Worm (Caenorhabditis elegans) whole organism, early embryonic: ENCODE data around the gene D2024.1.
"Not testable (repeated sequence)": the region's sequence is repeated elsewhere in the genome, so short reads cannot be mapped to it uniquely, and the experiment has no call there.

Experiments
- B0310.2 ChIP-seq: sonication (generic microtip); optimal IDR thresholded peaks from 2 replicates; lab custom pipeline; 2016; ENCODE audit warnings: mild to moderate bottlenecking, missing genetic modification characterization, missing compliant biosample characterization
- F13C5.2 ChIP-seq: sonication (generic microtip); optimal IDR thresholded peaks from 2 replicates; lab custom pipeline; 2017; ENCODE audit warnings: mild to moderate bottlenecking, missing genetic modification characterization, inconsistent platforms, missing compliant biosample characterization
- aly-1 ChIP-seq: sonication (generic microtip); optimal IDR thresholded peaks from 2 replicates; lab custom pipeline; 2016; ENCODE audit warnings: missing genetic modification characterization, missing compliant biosample characterization
- ama-1 ChIP-seq: fragments of 150-350 bp; optimal IDR thresholded peaks from 2 replicates; lab custom pipeline; 2014
- ceh-13 ChIP-seq: fragments of 200-800 bp; sonication (Bioruptor generic); optimal IDR thresholded peaks from 2 replicates; lab custom pipeline; 2018; ENCODE audit warnings: mild to moderate bottlenecking, missing genetic modification characterization, missing compliant biosample characterization
- ceh-36 ChIP-seq: sonication (generic microtip); optimal IDR thresholded peaks from 2 replicates; lab custom pipeline; 2016; ENCODE audit warnings: missing genetic modification characterization, inconsistent platforms, missing compliant biosample characterization
- ets-7 ChIP-seq: sonication (generic microtip); optimal IDR thresholded peaks from 2 replicates; lab custom pipeline; 2016; ENCODE audit warnings: missing genotype, missing genetic modification characterization, missing compliant biosample characterization
- flt-1 ChIP-seq: fragments of 200-800 bp; sonication (Bioruptor generic); IDR thresholded peaks from 2 replicates; pipeline ENCODE4 v1.3.6; 2022; ENCODE audit warnings: missing genetic modification characterization, missing compliant biosample characterization
- hmbx-1 ChIP-seq: sonication (generic microtip); optimal IDR thresholded peaks from 2 replicates; lab custom pipeline; 2016; ENCODE audit warnings: mild to moderate bottlenecking, missing genetic modification characterization, missing compliant biosample characterization
- hmg-4 ChIP-seq: fragments of 200-800 bp; sonication (Bioruptor generic); optimal IDR thresholded peaks from 2 replicates; lab custom pipeline; 2018; ENCODE audit warnings: mild to moderate bottlenecking, missing genetic modification characterization, missing compliant biosample characterization
- hnd-1 ChIP-seq: sonication (generic microtip); optimal IDR thresholded peaks from 2 replicates; lab custom pipeline; 2016; ENCODE audit warnings: missing genetic modification characterization, missing compliant biosample characterization
- pes-1 ChIP-seq: fragments of 200-800 bp; sonication (Bioruptor generic); IDR thresholded peaks from 2 replicates; pipeline ENCODE4 v1.3.6; 2022; ENCODE audit warnings: missing genetic modification reagents, missing genetic modification characterization, missing compliant biosample characterization
- scrt-1 ChIP-seq: fragments of 200-800 bp; sonication (Bioruptor generic); IDR thresholded peaks from 2 replicates; pipeline ENCODE4 v1.3.6; 2022; ENCODE audit warnings: missing genetic modification characterization, missing compliant biosample characterization
- sea-1 ChIP-seq: fragments of 200-800 bp; sonication (Bioruptor generic); conservative IDR thresholded peaks from 2 replicates; pipeline ENCODE4 v1.3.6; 2022; ENCODE audit warnings: missing genetic modification characterization, missing compliant biosample characterization
- tbx-11 ChIP-seq: fragments of 200-800 bp; sonication (Bioruptor generic); IDR thresholded peaks from 2 replicates; pipeline ENCODE4 v1.3.6; 2022; ENCODE audit warnings: missing genetic modification characterization, missing compliant biosample characterization
- tbx-37 ChIP-seq: fragments of 200-800 bp; sonication (Bioruptor generic); conservative IDR thresholded peaks from 2 replicates; pipeline ENCODE4 v1.3.6; 2022; ENCODE audit warnings: missing genetic modification reagents, missing genetic modification characterization, missing compliant biosample characterization
- tra-4 ChIP-seq: sonication (generic microtip); optimal IDR thresholded peaks from 2 replicates; lab custom pipeline; 2017; ENCODE audit warnings: missing genetic modification characterization, missing compliant biosample characterization

The D2024.1 gene

DNA sequence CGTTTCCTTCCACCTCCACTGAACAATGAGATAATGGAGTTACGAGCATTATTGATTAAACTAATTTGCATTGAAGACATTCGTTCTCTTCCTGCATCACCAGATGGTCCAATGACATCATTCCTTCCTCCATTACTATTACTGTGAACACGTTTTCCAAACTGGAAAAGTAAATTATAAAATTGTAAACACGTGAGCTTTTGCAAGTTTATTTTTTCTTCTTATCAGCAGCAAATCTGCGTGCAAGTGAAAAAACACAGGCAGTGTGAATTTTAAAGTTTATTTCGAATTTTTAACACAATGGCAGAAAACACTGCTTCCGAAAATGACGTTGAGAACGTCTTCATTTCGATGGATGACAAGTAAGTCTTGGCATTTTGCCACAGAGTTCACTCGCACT, at the start of gene D2024.1:
Gene D2024.1 (plus strand): TSS at position 301 of the 400 bp plus-strand sequence.
- TF ChIP-seq hmbx-1 (tag; lab: Kevin White, UChicago); scrt-1 (GFP tag; lab: Robert Waterston, UW); pes-1: not testable (repeated sequence)

DNA sequence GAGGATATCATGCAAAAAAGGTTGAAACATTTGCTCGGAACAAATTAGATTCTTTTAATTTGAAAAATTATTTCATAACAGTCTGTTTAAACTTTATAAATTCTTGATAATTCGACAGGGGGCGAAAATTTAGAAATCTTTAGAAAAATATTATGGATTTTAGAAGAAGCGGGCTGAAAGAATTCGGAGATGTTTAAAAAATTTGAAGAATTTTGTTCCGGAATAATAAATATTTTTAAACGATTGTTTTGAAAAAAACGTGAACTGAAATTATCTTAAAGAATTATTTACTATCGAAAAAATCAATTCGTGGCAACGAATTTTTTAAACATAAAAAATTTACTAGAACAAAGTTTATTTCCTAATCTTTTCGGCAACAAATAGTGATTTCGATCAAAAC, 43.6 kb upstream of the D2024.1 start, which contains the start of gene R13A1.3:
Gene R13A1.3 (plus strand): TSS at position 301 of the 400 bp plus-strand sequence.
- TF ChIP-seq hmg-4 (GFP tag; lab: Kevin White, UChicago) (no peak), hmbx-1 (tag; lab: Kevin White, UChicago) (no peak), aly-1 (no peak), tra-4 (tag; lab: Kevin White, UChicago) (no peak)

DNA sequence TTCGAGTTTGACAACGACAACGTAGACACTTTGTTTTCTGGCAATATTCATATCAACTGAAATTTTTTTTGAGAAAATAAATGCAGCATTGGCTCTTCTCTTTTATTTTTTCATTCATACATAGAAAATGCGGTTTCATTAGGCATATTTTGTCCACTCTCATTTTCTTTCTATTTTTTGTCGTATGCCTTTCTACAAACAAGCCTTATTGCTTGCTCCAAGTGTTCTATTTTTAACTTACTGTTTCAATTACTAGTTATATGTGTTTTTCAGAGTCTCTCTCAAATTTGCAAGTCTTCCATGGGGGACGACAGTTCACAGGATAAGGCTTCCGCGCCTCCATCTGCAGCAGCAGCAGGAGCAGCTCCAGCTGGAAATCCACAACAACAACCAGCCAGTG, 41.4 kb upstream of the D2024.1 start, which contains the start of gene kcc-1:
Gene kcc-1 (plus strand): TSS at position 301 of the 400 bp plus-strand sequence.
- TF ChIP-seq aly-1 (no peak), ama-1 (lab: Kevin White, UChicago) (no peak), flt-1 (no peak), tbx-37 (GFP tag; lab: Robert Waterston, UW) (no peak), B0310.2 (tag; lab: Kevin White, UChicago) (no peak), tra-4 (tag; lab: Kevin White, UChicago) (no peak)

DNA sequence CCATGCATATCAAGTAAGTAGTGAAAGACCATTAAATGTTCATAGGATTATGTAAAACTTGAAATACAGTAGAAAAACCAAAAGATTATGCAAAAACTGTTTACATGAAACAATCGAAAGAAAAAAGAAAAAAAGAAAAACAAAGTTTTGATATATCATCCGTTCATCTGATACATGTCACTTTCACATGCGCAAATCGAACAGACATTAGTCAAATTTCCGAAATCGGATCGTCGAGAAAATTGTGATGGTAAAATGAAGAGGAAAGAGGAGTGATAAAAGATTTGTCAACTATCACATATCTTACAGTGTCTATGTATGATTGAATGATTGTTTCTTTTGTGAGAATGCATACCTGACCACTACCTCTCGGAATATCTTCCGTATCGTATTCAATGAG, 38.4 kb upstream of the D2024.1 start:
- TF ChIP-seq B0310.2 (tag; lab: Kevin White, UChicago) (no peak), sea-1 (GFP tag; lab: Robert Waterston, UW) (no peak), ama-1 (lab: Kevin White, UChicago) (no peak), F13C5.2 (tag; lab: Kevin White, UChicago) (no peak), tbx-37 (GFP tag; lab: Robert Waterston, UW) (no peak), aly-1 (no peak), tbx-11 (GFP tag; lab: Robert Waterston, UW) (no peak), ets-7 (tag; lab: Kevin White, UChicago) (no peak)

DNA sequence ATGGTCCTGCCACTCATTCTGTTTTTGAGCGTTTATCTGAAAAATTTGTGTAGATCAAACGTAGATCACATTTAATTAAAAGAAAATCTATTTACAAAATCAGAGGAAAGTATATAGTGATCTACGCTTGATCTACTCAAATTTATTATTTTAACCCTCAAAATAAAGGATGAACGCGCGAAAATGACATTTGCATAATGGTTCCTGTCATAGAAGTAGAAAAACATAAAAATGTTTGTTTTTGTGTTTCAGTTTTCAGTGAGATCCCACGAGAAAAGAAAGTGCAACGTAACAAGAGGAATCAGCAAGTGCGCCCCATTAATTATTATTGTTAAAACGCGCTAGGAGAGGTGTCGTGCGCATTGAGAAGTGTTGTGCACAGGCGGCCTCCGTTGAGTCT, 36.0 kb upstream of the D2024.1 start:
- TF ChIP-seq B0310.2 (tag; lab: Kevin White, UChicago) (no peak), ceh-13 (GFP tag; lab: Kevin White, UChicago) (no peak), hmbx-1 (tag; lab: Kevin White, UChicago) (no peak), F13C5.2 (tag; lab: Kevin White, UChicago) (no peak), ama-1 (lab: Kevin White, UChicago) (no peak), hnd-1 (no peak), hmg-4 (GFP tag; lab: Kevin White, UChicago) (no peak), ceh-36 (no peak), aly-1 (no peak), ets-7 (tag; lab: Kevin White, UChicago) (no peak), tbx-37 (GFP tag; lab: Robert Waterston, UW) (no peak), scrt-1 (GFP tag; lab: Robert Waterston, UW) (no peak), tbx-11 (GFP tag; lab: Robert Waterston, UW) (no peak), tra-4 (tag; lab: Kevin White, UChicago) (no peak), flt-1 (no peak), sea-1 (GFP tag; lab: Robert Waterston, UW) (no peak)

DNA sequence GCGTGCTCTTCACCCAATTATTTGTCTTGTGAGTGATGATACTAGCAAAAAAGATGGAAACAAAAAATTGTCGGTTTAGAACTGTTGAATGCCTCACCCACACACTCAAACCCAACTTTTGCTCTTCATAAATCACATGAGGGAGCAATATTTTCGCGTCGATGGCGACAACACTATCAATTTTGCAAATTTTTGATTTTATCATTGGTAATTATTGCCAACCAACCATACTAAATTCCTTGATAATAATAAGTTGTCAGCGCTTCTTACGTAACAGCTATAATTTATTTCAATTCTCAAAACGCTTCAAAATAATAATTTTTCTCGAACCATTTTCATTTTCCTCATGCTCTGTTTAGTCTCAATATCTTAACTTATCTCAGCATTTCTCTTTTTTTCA, 34.6 kb upstream of the D2024.1 start:
- TF ChIP-seq pes-1 = no peak
- no peak for TF ChIP-seq F13C5.2 (tag; lab: Kevin White, UChicago)
- TF ChIP-seq B0310.2 (tag; lab: Kevin White, UChicago) = no peak
- TF ChIP-seq tra-4 (tag; lab: Kevin White, UChicago) = no peak
- no peak for TF ChIP-seq tbx-37 (GFP tag; lab: Robert Waterston, UW)
- no peak for TF ChIP-seq hnd-1
- TF ChIP-seq ceh-13 (GFP tag; lab: Kevin White, UChicago) = no peak
- no peak for TF ChIP-seq scrt-1 (GFP tag; lab: Robert Waterston, UW)
- TF ChIP-seq sea-1 (GFP tag; lab: Robert Waterston, UW) = no peak
- no peak for TF ChIP-seq ama-1 (lab: Kevin White, UChicago)
- TF ChIP-seq flt-1 = no peak
- no peak for TF ChIP-seq hmbx-1 (tag; lab: Kevin White, UChicago)
- TF ChIP-seq tbx-11 (GFP tag; lab: Robert Waterston, UW) = no peak
- no peak for TF ChIP-seq aly-1
- no peak for TF ChIP-seq hmg-4 (GFP tag; lab: Kevin White, UChicago)
- no peak for TF ChIP-seq ceh-36
- TF ChIP-seq ets-7 (tag; lab: Kevin White, UChicago) = no peak

DNA sequence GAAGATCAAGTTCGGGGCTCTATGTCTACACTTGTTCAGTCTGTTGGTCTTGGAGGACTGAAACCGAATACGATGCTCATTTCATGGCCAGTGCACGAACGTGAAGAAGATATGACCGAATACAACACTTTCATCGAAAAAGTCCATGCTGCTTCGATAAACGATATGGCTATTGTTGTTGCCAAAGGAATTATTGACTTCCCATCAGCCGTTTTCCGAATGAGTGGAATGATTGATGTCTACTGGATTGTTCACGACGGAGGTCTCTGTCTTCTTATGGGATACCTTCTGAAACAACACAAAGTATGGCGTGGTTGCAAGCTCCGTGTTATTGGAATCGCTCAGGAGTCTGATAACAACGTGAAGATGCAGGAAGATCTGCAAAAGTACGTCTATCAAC, 31.1 kb upstream of the D2024.1 start:
- no peak for TF ChIP-seq pes-1
- TF ChIP-seq flt-1 = no peak
- no peak for TF ChIP-seq tbx-11 (GFP tag; lab: Robert Waterston, UW)
- TF ChIP-seq hnd-1 = no peak
- TF ChIP-seq hmg-4 (GFP tag; lab: Kevin White, UChicago) = no peak
- no peak for TF ChIP-seq B0310.2 (tag; lab: Kevin White, UChicago)

DNA sequence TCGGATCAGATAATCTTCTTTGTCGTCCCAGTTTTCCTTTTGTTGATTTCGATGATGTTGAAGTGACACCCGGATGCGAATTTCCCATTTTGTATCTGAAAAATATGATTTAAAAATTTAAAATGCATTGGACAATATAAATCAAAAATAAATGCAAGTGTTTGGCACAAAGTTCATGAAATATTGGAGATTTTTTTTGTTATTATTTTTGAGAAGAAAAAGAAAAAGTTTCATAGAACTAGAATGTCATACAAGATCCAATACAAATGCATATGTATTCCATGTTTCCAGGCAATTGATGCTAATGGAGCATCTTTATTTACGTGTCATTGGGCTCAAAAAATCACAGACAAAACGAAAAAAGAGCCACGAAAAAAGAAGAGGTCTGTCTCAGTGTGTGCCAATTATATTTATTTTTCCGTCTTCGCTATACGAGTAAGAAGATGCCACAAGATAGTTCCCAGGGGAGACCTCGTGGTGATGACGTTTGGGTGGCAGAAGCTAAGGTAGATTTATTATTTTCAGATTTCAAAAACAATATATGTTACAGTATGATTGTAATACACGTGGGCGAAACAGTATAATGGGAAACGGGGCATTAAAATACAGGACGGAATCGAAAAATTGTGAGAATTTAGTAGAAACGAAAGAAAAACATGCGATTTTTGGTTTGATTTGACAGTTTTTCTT, 27.8 kb upstream of the D2024.1 start, which contains the start of the genes glb-23 and R13A1.1:
Gene glb-23 (minus strand): TSS at position 101 of the 690 bp plus-strand sequence.
Gene R13A1.1 (plus strand): TSS at position 640 of the 690 bp plus-strand sequence.
- no peak for TF ChIP-seq ceh-13 (GFP tag; lab: Kevin White, UChicago)
